Fruit fly (Drosophila melanogaster): ENCODE results near the gene Noc1.
A peak's percentile ranks its signal among the peaks of the same experiment; 100 is the strongest.

Gene Noc1

dm6 chr3L:11091943-11092609 lies 17.5 kb downstream of the Noc1 start (continued):
- peak; percentile 21 to 52 for TF ChIP-seq ss (GFP tag; optimal IDR thresholded peaks at IDR 0.05)
- peak; percentile 35 for TF ChIP-seq spab (GFP tag; optimal IDR thresholded peaks at IDR 0.05)
- TF ChIP-seq CG6163 (GFP tag; IDR thresholded peaks at IDR 0.05): peak; percentile 72
- TF ChIP-seq CG7368 (GFP tag; optimal IDR thresholded peaks at IDR 0.05): peak; percentile 54
- peak; percentile 23; the same call in 1 of the 2 replicates for TF ChIP-seq Gug (GFP tag; IDR thresholded peaks at IDR 0.05)
- peak; percentile 56 for TF ChIP-seq CG6792 (GFP tag; optimal IDR thresholded peaks at IDR 0.05)
- TF ChIP-seq Ets96B (tag; optimal IDR thresholded peaks at IDR 0.05): no peak
- TF ChIP-seq Eip75B (GFP tag; optimal IDR thresholded peaks at IDR 0.05): peak; percentile 58
- peak; percentile 15 for TF ChIP-seq Blimp-1 (GFP tag; optimal IDR thresholded peaks at IDR 0.05)
- TF ChIP-seq fd59A (GFP tag; optimal IDR thresholded peaks at IDR 0.05): no peak
- 0 out of 2 replicates have a peak, but pooled peaks have one; percentile 28 for TF ChIP-seq CG15336 (GFP tag; IDR thresholded peaks at IDR 0.05)
- peak; percentile 59 for TF ChIP-seq Hr39 (GFP tag; optimal IDR thresholded peaks at IDR 0.05)
- peak; percentile 67 for TF ChIP-seq OdsH (GFP tag; optimal IDR thresholded peaks at IDR 0.05)
- no peak for TF ChIP-seq CG4318 (GFP tag; optimal IDR thresholded peaks at IDR 0.05)
- TF ChIP-seq CG8119 (GFP tag; IDR thresholded peaks at IDR 0.05): peak; percentile 39; the same call in 1 of the 3 replicates
- TF ChIP-seq Hr4 (GFP tag; optimal IDR thresholded peaks at IDR 0.05): peak; percentile 7
- peak; percentile 33 for TF ChIP-seq CG10669 (GFP tag; optimal IDR thresholded peaks at IDR 0.05)
- peak; percentile 21 for TF ChIP-seq CG34406 (GFP tag; optimal IDR thresholded peaks at IDR 0.05)
- TF ChIP-seq achi (GFP tag; optimal IDR thresholded peaks at IDR 0.05): peak; percentile 54
- peak; percentile 95 for TF ChIP-seq vri (GFP tag; optimal IDR thresholded peaks at IDR 0.05)
- peak; percentile 75 for TF ChIP-seq lz (GFP tag; optimal IDR thresholded peaks at IDR 0.05)
- TF ChIP-seq CG6276 (GFP tag; optimal IDR thresholded peaks at IDR 0.05): no peak

- TF ChIP-seq vri (GFP tag; optimal IDR thresholded peaks at IDR 0.05) (peak; percentile 28), CG11294 (GFP tag; IDR thresholded peaks at IDR 0.05) (no peak)
Measured at dm6 chr3L:11092610-11092961, 18.0 kb downstream of the Noc1 start.

- TF ChIP-seq acj6 (GFP tag; optimal IDR thresholded peaks at IDR 0.05) (peak; percentile 39), Met (GFP tag; optimal IDR thresholded peaks at IDR 0.05) (peak; percentile 53), Ets96B (tag; optimal IDR thresholded peaks at IDR 0.05) (peak; percentile 1), pdm3 (GFP tag; optimal IDR thresholded peaks at IDR 0.05) (peak; percentile 57), topi (GFP tag; optimal IDR thresholded peaks at IDR 0.05) (peak; percentile 41), Hr38 (GFP tag; optimal IDR thresholded peaks at IDR 0.05) (no peak), CG7368 (GFP tag; optimal IDR thresholded peaks at IDR 0.05) (peak; percentile 20), CG6854 (GFP tag; optimal IDR thresholded peaks at IDR 0.05) (no peak), fd85E (GFP tag; optimal IDR thresholded peaks at IDR 0.05) (no peak), ss (GFP tag; optimal IDR thresholded peaks at IDR 0.05) (peak in 1 of 2 experiments; percentile 26), Ets21C (GFP tag; optimal IDR thresholded peaks at IDR 0.05) (peak; percentile 50), dsx (GFP tag; optimal IDR thresholded peaks at IDR 0.05; ENCODE audit: poor library complexity, severe bottlenecking) (peak; percentile 1), Sox102F (GFP tag; optimal IDR thresholded peaks at IDR 0.05) (peak; percentile 62), svp (GFP tag) (peak; percentile 76), Hr4 (GFP tag; optimal IDR thresholded peaks at IDR 0.05) (peak; percentile 34), salr (GFP tag; optimal IDR thresholded peaks at IDR 0.05) (no peak), Smox (GFP tag; optimal IDR thresholded peaks at IDR 0.05) (peak; percentile 55), Blimp-1 (GFP tag; optimal IDR thresholded peaks at IDR 0.05) (no peak), dac (GFP tag; optimal IDR thresholded peaks at IDR 0.05) (no peak), CG11762 (GFP tag; optimal IDR thresholded peaks at IDR 0.05; ENCODE audit: insufficient read depth) (no peak), CG3032 (tag; optimal IDR thresholded peaks at IDR 0.05) (peak; percentile 48), CG32006 (GFP tag; optimal IDR thresholded peaks at IDR 0.05) (peak; percentile 33), Eip93F (GFP tag; optimal IDR thresholded peaks at IDR 0.05) (peak; percentile 52), spab (GFP tag; optimal IDR thresholded peaks at IDR 0.05) (no peak), CG31627 (GFP tag; optimal IDR thresholded peaks at IDR 0.05) (peak; percentile 56), esn (GFP tag; optimal IDR thresholded peaks at IDR 0.05) (peak; percentile 66), CG8319 (GFP tag; optimal IDR thresholded peaks at IDR 0.05) (no peak), CG6163 (GFP tag; IDR thresholded peaks at IDR 0.05) (peak; percentile 64), CG9139 (GFP tag; optimal IDR thresholded peaks at IDR 0.05) (no peak), CG3919 (GFP tag; optimal IDR thresholded peaks at IDR 0.05) (peak; percentile 57), CG4318 (GFP tag; optimal IDR thresholded peaks at IDR 0.05) (no peak), Eip78C (GFP tag) (peak; percentile 79)
Measured at dm6 chr3L:11093046-11093520, 18.5 kb downstream of the Noc1 start, which contains the start of gene JIL-1. Gene JIL-1, minus strand, starts transcription at chr3L:11093193.

All from whole organism, prepupa.